Worm (Caenorhabditis elegans) whole organism, young adult: ENCODE results near the gene Y65A5A.1.
A peak's percentile ranks its signal among the peaks of the same experiment; 100 is the strongest.

ENCODE experiments used
- B0261.1 ChIP-seq: sonication (generic microtip); optimal IDR thresholded peaks from 2 replicates; lab custom pipeline; 2016; ENCODE audit warnings: mild to moderate bottlenecking, missing genetic modification characterization, moderate library complexity, missing compliant biosample characterization
- D2030.7 ChIP-seq: fragments of 200-800 bp; sonication (Bioruptor generic); IDR thresholded peaks from 2 replicates; pipeline ENCODE4 v1.3.6; 2022; ENCODE audit warnings: missing genetic modification reagents, missing genetic modification characterization, missing compliant biosample characterization
- F23B12.7 ChIP-seq: sonication (generic microtip); optimal IDR thresholded peaks from 2 replicates; lab custom pipeline; 2017; ENCODE audit warnings: missing genetic modification characterization, mild to moderate bottlenecking, missing compliant biosample characterization, antibody characterized with exemption, moderate library complexity; ENCODE audit not compliant: insufficient read depth
- F37B4.10 ChIP-seq: fragments of 200-800 bp; sonication (Bioruptor generic); IDR thresholded peaks from 2 replicates; pipeline ENCODE4 v1.3.6; 2022; ENCODE audit warnings: missing genetic modification characterization, missing compliant biosample characterization
- F49E8.2 ChIP-seq: sonication (generic microtip); optimal IDR thresholded peaks from 3 replicates; lab custom pipeline; 2017; ENCODE audit warnings: missing genetic modification characterization, mild to moderate bottlenecking, missing compliant biosample characterization, antibody characterized with exemption, moderate library complexity; ENCODE audit not compliant: insufficient read depth
- F57A8.1 ChIP-seq: fragments of 200-800 bp; sonication (Bioruptor generic); optimal IDR thresholded peaks from 2 replicates; lab custom pipeline; 2018; ENCODE audit warnings: mild to moderate bottlenecking, missing genetic modification characterization, moderate library complexity, missing compliant biosample characterization
- Y79H2A.3 ChIP-seq: fragments of 200-800 bp; sonication (Bioruptor generic); conservative IDR thresholded peaks from 2 replicates; pipeline ENCODE4 v1.3.6; 2022; ENCODE audit warnings: missing genetic modification reagents, missing genetic modification characterization, missing compliant biosample characterization
- ZK185.1 ChIP-seq: sonication (generic microtip); optimal IDR thresholded peaks from 2 replicates; lab custom pipeline; 2016; ENCODE audit warnings: mild to moderate bottlenecking, missing genetic modification characterization, missing compliant biosample characterization; ENCODE audit not compliant: poor library complexity, severe bottlenecking
- ama-1 ChIP-seq, 3 experiments: fragments of 150-350 bp in 1 of 3; sonication (generic microtip) in 2 of 3; optimal IDR thresholded peaks; 2 replicates each; lab custom pipeline; 2014 to 2018; ENCODE audit warnings: missing biosample characterization in 2 of 3, missing genetic modification characterization in 2 of 3, missing genetic modification reagents in 2 of 3
- aptf-3 ChIP-seq: fragments of 200-800 bp; sonication (Bioruptor generic); IDR thresholded peaks from 2 replicates; pipeline ENCODE4 v1.3.6; 2022; ENCODE audit warnings: missing genetic modification characterization, missing compliant biosample characterization
- athp-1 ChIP-seq: sonication (generic microtip); optimal IDR thresholded peaks from 2 replicates; lab custom pipeline; 2017; ENCODE audit warnings: mild to moderate bottlenecking, missing genetic modification characterization, missing compliant biosample characterization
- attf-5 ChIP-seq: fragments of 200-800 bp; sonication (Bioruptor generic); optimal IDR thresholded peaks from 2 replicates; lab custom pipeline; 2018; ENCODE audit warnings: mild to moderate bottlenecking, missing genetic modification characterization, missing compliant biosample characterization
- cebp-1 ChIP-seq, 2 experiments: fragments of 200-800 bp in 1 of 2; sonication (Bioruptor generic) in 1 of 2; sonication (generic microtip) in 1 of 2; IDR thresholded peaks in 1 of 2; optimal IDR thresholded peaks in 1 of 2; 2 replicates each; pipeline versions ENCODE4 v1.3.6 to Lab custom; 2017 to 2022; ENCODE audit warnings: missing compliant biosample characterization in 2 of 2, missing genetic modification characterization in 2 of 2, mild to moderate bottlenecking in 1 of 2, missing genetic modification reagents in 1 of 2, moderate library complexity in 1 of 2
- chd-7 ChIP-seq: sonication (generic microtip); optimal IDR thresholded peaks from 2 replicates; lab custom pipeline; 2016; ENCODE audit warnings: mild to moderate bottlenecking, missing genetic modification characterization, moderate library complexity, missing compliant biosample characterization
- die-1 ChIP-seq: sonication (generic microtip); optimal IDR thresholded peaks from 2 replicates; lab custom pipeline; 2016; ENCODE audit warnings: missing genotype, mild to moderate bottlenecking, missing genetic modification characterization, missing compliant biosample characterization
- egl-18 ChIP-seq: fragments of 200-800 bp; sonication (Bioruptor generic); IDR thresholded peaks from 2 replicates; pipeline ENCODE4 v1.3.6; 2022; ENCODE audit warnings: missing genetic modification reagents, missing genetic modification characterization, missing compliant biosample characterization
- ekl-4 ChIP-seq: fragments of 200-800 bp; sonication (Bioruptor generic); IDR thresholded peaks from 2 replicates; pipeline ENCODE4 v1.3.6; 2022; ENCODE audit warnings: missing genetic modification reagents, missing genetic modification characterization, missing compliant biosample characterization
- fkh-3 ChIP-seq: sonication (generic microtip); optimal IDR thresholded peaks from 2 replicates; lab custom pipeline; 2016; ENCODE audit warnings: mild to moderate bottlenecking, missing genetic modification characterization, missing compliant biosample characterization
- him-1 ChIP-seq: sonication (generic microtip); optimal IDR thresholded peaks from 2 replicates; lab custom pipeline; 2016; ENCODE audit warnings: missing genotype, missing genetic modification reagents, missing genetic modification characterization, missing compliant biosample characterization
- hlh-26 ChIP-seq: fragments of 200-800 bp; sonication (Bioruptor generic); conservative IDR thresholded peaks from 2 replicates; pipeline ENCODE4 v1.3.6; 2022; ENCODE audit warnings: missing genetic modification reagents, missing genetic modification characterization, missing compliant biosample characterization
- let-607 ChIP-seq, 2 experiments: fragments of 200-800 bp in 1 of 2; sonication (Bioruptor generic) in 1 of 2; sonication (generic microtip) in 1 of 2; optimal IDR thresholded peaks; 2 replicates each; lab custom pipeline; 2016 to 2018; ENCODE audit warnings: mild to moderate bottlenecking in 2 of 2, missing compliant biosample characterization in 2 of 2, missing genetic modification characterization in 2 of 2, moderate library complexity in 2 of 2, missing genotype in 1 of 2
- lin-26 ChIP-seq: fragments of 200-800 bp; sonication (Bioruptor generic); IDR thresholded peaks from 2 replicates; pipeline ENCODE4 v1.3.6; 2022; ENCODE audit warnings: missing genetic modification reagents, missing genetic modification characterization, missing compliant biosample characterization
- lin-40 ChIP-seq: sonication (generic microtip); optimal IDR thresholded peaks from 2 replicates; lab custom pipeline; 2016; ENCODE audit warnings: missing genetic modification characterization, mild to moderate bottlenecking, missing compliant biosample characterization, missing genotype, missing genetic modification reagents
- lin-54 ChIP-seq: fragments of 200-800 bp; sonication (Bioruptor generic); optimal IDR thresholded peaks from 2 replicates; lab custom pipeline; 2018; ENCODE audit warnings: mild to moderate bottlenecking, missing genetic modification characterization, missing compliant biosample characterization
- lir-1 ChIP-seq: fragments of 200-800 bp; sonication (Bioruptor generic); conservative IDR thresholded peaks from 2 replicates; pipeline ENCODE4 v1.3.6; 2022; ENCODE audit warnings: missing genetic modification reagents, missing genetic modification characterization, missing compliant biosample characterization
- lsl-1 ChIP-seq: fragments of 200-800 bp; sonication (Bioruptor generic); optimal IDR thresholded peaks from 2 replicates; lab custom pipeline; 2018; ENCODE audit warnings: mild to moderate bottlenecking, missing genetic modification characterization, moderate library complexity, missing compliant biosample characterization
- madf-10 ChIP-seq: sonication (generic microtip); optimal IDR thresholded peaks from 2 replicates; lab custom pipeline; 2016; ENCODE audit warnings: mild to moderate bottlenecking, missing genetic modification characterization, missing compliant biosample characterization
- madf-3 ChIP-seq: fragments of 200-800 bp; sonication (Bioruptor generic); IDR thresholded peaks from 2 replicates; pipeline ENCODE4 v1.3.6; 2022; ENCODE audit warnings: missing genetic modification reagents, missing genetic modification characterization, missing compliant biosample characterization
- madf-6 ChIP-seq: fragments of 200-800 bp; sonication (Bioruptor generic); IDR thresholded peaks from 2 replicates; pipeline ENCODE4 v1.3.6; 2022; ENCODE audit warnings: missing genetic modification reagents, missing genetic modification characterization, missing compliant biosample characterization
- mcd-1 ChIP-seq: fragments of 200-800 bp; sonication (Bioruptor generic); IDR thresholded peaks from 2 replicates; pipeline ENCODE4 v1.3.6; 2022; ENCODE audit warnings: missing genetic modification reagents, missing genetic modification characterization, missing compliant biosample characterization
- nfyb-1 ChIP-seq: fragments of 200-800 bp; sonication (Bioruptor generic); IDR thresholded peaks from 2 replicates; pipeline ENCODE4 v1.3.6; 2022; ENCODE audit warnings: missing genetic modification reagents, missing genetic modification characterization, missing compliant biosample characterization
- nhr-179 ChIP-seq: sonication (generic microtip); optimal IDR thresholded peaks from 2 replicates; lab custom pipeline; 2016; ENCODE audit warnings: mild to moderate bottlenecking, missing genetic modification characterization, missing compliant biosample characterization
- nhr-27 ChIP-seq: fragments of 200-800 bp; sonication (Bioruptor generic); optimal IDR thresholded peaks from 2 replicates; lab custom pipeline; 2018; ENCODE audit warnings: mild to moderate bottlenecking, missing genetic modification characterization, moderate library complexity, missing compliant biosample characterization
- pbrm-1 ChIP-seq: fragments of 200-800 bp; sonication (Bioruptor generic); IDR thresholded peaks from 2 replicates; pipeline ENCODE4 v1.3.6; 2022; ENCODE audit warnings: missing genetic modification reagents, missing genetic modification characterization, missing compliant biosample characterization
- rec-8 ChIP-seq, 2 experiments: sonication (generic microtip); optimal IDR thresholded peaks; 2 replicates each; lab custom pipeline; 2016; ENCODE audit warnings: mild to moderate bottlenecking in 2 of 2, missing genetic modification characterization in 2 of 2, missing genetic modification reagents in 2 of 2, missing genotype in 2 of 2, missing biosample characterization in 1 of 2, missing compliant biosample characterization in 1 of 2, moderate library complexity in 1 of 2
- repo-1 ChIP-seq: sonication (generic microtip); optimal IDR thresholded peaks from 2 replicates; lab custom pipeline; 2017; ENCODE audit warnings: mild to moderate bottlenecking, missing genetic modification characterization, missing compliant biosample characterization
- rpc-1 ChIP-seq, 2 experiments: fragments of 150-350 bp in 1 of 2; sonication (generic microtip) in 1 of 2; optimal IDR thresholded peaks; 2 replicates each; lab custom pipeline; 2014 to 2018; ENCODE audit warnings: missing biosample characterization in 1 of 2, missing genetic modification characterization in 1 of 2, missing genetic modification reagents in 1 of 2, missing genotype in 1 of 2
- snpc-3.4 ChIP-seq: sonication (generic microtip); optimal IDR thresholded peaks from 2 replicates; lab custom pipeline; 2017; ENCODE audit warnings: missing genetic modification characterization, mild to moderate bottlenecking, missing compliant biosample characterization, antibody characterized with exemption, moderate library complexity, missing genotype, missing genetic modification reagents
- snpc-4 ChIP-seq, 5 experiments: fragments of 150-350 bp in 1 of 5; sonication (generic microtip) in 4 of 5; optimal IDR thresholded peaks; 2 replicates each; lab custom pipeline; 2014 to 2018; ENCODE audit warnings: missing genetic modification characterization in 5 of 5, missing biosample characterization in 3 of 5, antibody characterized with exemption in 2 of 5, mild to moderate bottlenecking in 2 of 5, missing compliant biosample characterization in 2 of 5, missing genotype in 2 of 5, moderate library complexity in 2 of 5, missing genetic modification reagents in 1 of 5
- xnd-1 ChIP-seq: sonication (generic microtip); optimal IDR thresholded peaks from 2 replicates; lab custom pipeline; 2016; ENCODE audit warnings: missing genotype, missing genetic modification reagents, missing genetic modification characterization, missing compliant biosample characterization
- ztf-18 ChIP-seq: sonication (generic microtip); optimal IDR thresholded peaks from 2 replicates; lab custom pipeline; 2016; ENCODE audit warnings: missing genotype, mild to moderate bottlenecking, missing genetic modification characterization, missing compliant biosample characterization
- ztf-25 ChIP-seq: fragments of 200-800 bp; sonication (Bioruptor generic); IDR thresholded peaks from 2 replicates; pipeline ENCODE4 v1.3.6; 2022; ENCODE audit warnings: missing genetic modification reagents, missing genetic modification characterization, missing compliant biosample characterization
- ztf-26 ChIP-seq: sonication (generic microtip); optimal IDR thresholded peaks from 2 replicates; lab custom pipeline; 2017; ENCODE audit warnings: missing genetic modification characterization, missing compliant biosample characterization
- ztf-28 ChIP-seq: fragments of 200-800 bp; sonication (Bioruptor generic); IDR thresholded peaks from 2 replicates; pipeline ENCODE4 v1.3.6; 2022; ENCODE audit warnings: missing genetic modification reagents, missing genetic modification characterization, missing compliant biosample characterization

The Y65A5A.1 gene

DNA sequence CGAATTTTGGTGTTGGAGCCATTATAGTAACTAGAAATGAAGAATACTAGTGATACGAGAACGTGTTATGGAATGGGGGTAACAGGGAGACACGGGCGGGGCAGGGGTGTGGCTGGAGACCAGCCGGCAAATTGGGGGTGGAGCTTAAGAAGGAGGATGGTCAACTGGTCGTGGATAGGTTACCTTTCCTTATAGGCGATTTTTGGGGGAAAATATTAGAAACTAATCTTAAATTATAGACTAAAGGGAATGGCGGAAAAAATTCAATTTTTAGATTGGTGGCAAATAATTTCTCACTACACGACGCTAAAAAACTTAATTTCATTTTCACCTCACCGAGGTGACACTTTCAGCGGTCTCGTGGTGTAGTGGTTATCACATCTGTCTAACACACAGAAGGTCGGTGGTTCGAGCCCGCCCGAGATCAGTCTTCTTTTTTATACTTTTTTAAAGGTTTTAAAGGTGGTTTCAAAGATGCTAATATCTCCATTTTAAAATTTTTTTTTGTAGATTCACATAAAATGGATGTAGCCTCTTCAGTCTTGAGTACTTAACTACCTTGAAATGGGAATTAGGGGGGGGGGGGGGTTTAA, at the start of gene Y65A5A.1:
Gene Y65A5A.1 (minus strand): TSS at position 51 of the 593 bp plus-strand sequence.
- TF ChIP-seq egl-18 (GFP tag; lab: Robert Waterston, UW) (no peak), cebp-1 (GFP tag; IDR thresholded peaks at IDR 0.05; lab: Robert Waterston, UW) (no peak), cebp-1 (tag; optimal IDR thresholded peaks at IDR 0.05; lab: Kevin White, UChicago) (peak; percentile 34), F49E8.2 (tag; lab: Kevin White, UChicago) (peak; percentile 28), lin-26 (GFP tag; lab: Robert Waterston, UW) (peak; percentile 82; the same call in 1 of the 2 replicates), hlh-26 (no peak), snpc-4 (GFP tag; optimal IDR thresholded peaks at IDR 0.05; lab: Kevin White, UChicago) (peak; percentile 79), snpc-4 (tag; optimal IDR thresholded peaks at IDR 0.05; lab: Kevin White, UChicago) (peak; percentile 6 to 94 (median 90)), rpc-1 (optimal IDR thresholded peaks at IDR 0.05; lab: Kevin White, UChicago) (peak; percentile 86), rpc-1 (tag; optimal IDR thresholded peaks at IDR 0.05; lab: Kevin White, UChicago) (peak; percentile 81), aptf-3 (peak; percentile 78; the same call in 1 of the 2 replicates), nhr-27 (tag; lab: Kevin White, UChicago) (no peak), madf-3 (GFP tag; lab: Robert Waterston, UW) (no peak), ztf-28 (GFP tag; lab: Robert Waterston, UW) (0 out of 2 replicates have a peak, but pooled peaks have one; percentile 19), ZK185.1 (tag; lab: Kevin White, UChicago) (peak; percentile 67), B0261.1 (tag; lab: Kevin White, UChicago) (peak; percentile 72), athp-1 (tag; lab: Kevin White, UChicago) (peak; percentile 27), fkh-3 (tag; lab: Kevin White, UChicago) (no peak), D2030.7 (peak; percentile 64), ztf-25 (GFP tag; lab: Robert Waterston, UW) (peak; percentile 70; the same call in 1 of the 2 replicates), chd-7 (tag; lab: Kevin White, UChicago) (no peak), ama-1 (optimal IDR thresholded peaks at IDR 0.05; lab: Kevin White, UChicago) (no peak), ama-1 (GFP tag; optimal IDR thresholded peaks at IDR 0.05; lab: Kevin White, UChicago) (peak; percentile 35 to 65), let-607 (tag; optimal IDR thresholded peaks at IDR 0.05; lab: Kevin White, UChicago) (peak in 1 of 2 experiments; percentile 9), rec-8 (tag; optimal IDR thresholded peaks at IDR 0.05; lab: Kevin White, UChicago) (peak in 1 of 2 experiments; percentile 12), nhr-179 (tag; lab: Kevin White, UChicago) (no peak), repo-1 (tag; lab: Kevin White, UChicago) (peak; percentile 19), lir-1 (GFP tag; lab: Robert Waterston, UW) (no peak), madf-10 (tag; lab: Kevin White, UChicago) (peak; percentile 10), lsl-1 (GFP tag; lab: Kevin White, UChicago) (peak; percentile 11), attf-5 (GFP tag; lab: Kevin White, UChicago) (peak; percentile 27), lin-54 (GFP tag; lab: Kevin White, UChicago) (peak; percentile 14), die-1 (tag; lab: Kevin White, UChicago) (peak; percentile 31), madf-6 (GFP tag; lab: Robert Waterston, UW) (no peak), F57A8.1 (GFP tag; lab: Kevin White, UChicago) (no peak), snpc-3.4 (tag; lab: Kevin White, UChicago) (peak; percentile 81), ztf-18 (tag; lab: Kevin White, UChicago) (peak; percentile 61), Y79H2A.3 (GFP tag; lab: Robert Waterston, UW) (no peak), pbrm-1 (GFP tag; lab: Robert Waterston, UW) (peak; percentile 70; the same call in 1 of the 2 replicates), him-1 (tag; lab: Kevin White, UChicago) (no peak), mcd-1 (GFP tag; lab: Robert Waterston, UW) (peak; percentile 37; the same call in 1 of the 2 replicates), xnd-1 (tag; lab: Kevin White, UChicago) (no peak), F23B12.7 (tag; lab: Kevin White, UChicago) (peak; percentile 62), nfyb-1 (GFP tag; lab: Robert Waterston, UW) (peak; percentile 54; the same call in 1 of the 2 replicates), F37B4.10 (GFP tag; lab: Robert Waterston, UW) (no peak), ekl-4 (GFP tag; lab: Robert Waterston, UW) (no peak), ztf-26 (tag; lab: Kevin White, UChicago) (no peak), lin-40 (tag; lab: Kevin White, UChicago) (no peak)
